Fruit fly (Drosophila melanogaster) whole organism, embryonic: Measurements from ENCODE around the gene rho-5.

ENCODE experiments used
- Asciz ChIP-seq: fragments of 200-800 bp; sonication (Bioruptor generic); optimal IDR thresholded peaks from 2 replicates; lab custom pipeline; 2017; ENCODE audit warnings: missing biosample characterization, mild to moderate bottlenecking, missing genetic modification characterization, missing genetic modification reagents
- Atf-2 ChIP-seq: fragments of 200-800 bp; sonication (Bioruptor generic); optimal IDR thresholded peaks from 2 replicates; lab custom pipeline; 2016; ENCODE audit warnings: missing biosample characterization, missing genetic modification characterization
- C15 ChIP-seq: fragments of 200-800 bp; sonication (Bioruptor generic); IDR thresholded peaks from 3 replicates; pipeline ENCODE4 v1.3.6; 2022; ENCODE audit warnings: missing biosample characterization, missing genetic modification characterization
- CG10321 ChIP-seq: fragments of 200-800 bp; sonication (Bioruptor generic); IDR thresholded peaks from 2 replicates; pipeline ENCODE4 v1.3.6; 2022; ENCODE audit warnings: missing biosample characterization, missing genetic modification characterization
- CG10565 ChIP-seq: fragments of 200-800 bp; sonication (Bioruptor generic); optimal IDR thresholded peaks from 3 replicates; lab custom pipeline; 2016; ENCODE audit warnings: missing biosample characterization, mild to moderate bottlenecking, missing genetic modification characterization
- CG10654 ChIP-seq: fragments of 200-800 bp; sonication (Bioruptor generic); optimal IDR thresholded peaks from 2 replicates; lab custom pipeline; 2016; ENCODE audit warnings: missing biosample characterization, missing genetic modification characterization
- CG15073 ChIP-seq: fragments of 200-800 bp; sonication (Bioruptor generic); optimal IDR thresholded peaks from 2 replicates; lab custom pipeline; 2016; ENCODE audit warnings: missing biosample characterization, missing genetic modification characterization
- CG15269 ChIP-seq: fragments of 200-800 bp; sonication (Bioruptor generic); optimal IDR thresholded peaks from 2 replicates; lab custom pipeline; 2018; ENCODE audit warnings: missing biosample characterization, mild to moderate bottlenecking, missing genetic modification characterization, moderate library complexity
- CG15601 ChIP-seq: fragments of 200-800 bp; sonication (Bioruptor generic); optimal IDR thresholded peaks from 3 replicates; lab custom pipeline; 2019; ENCODE audit warnings: missing biosample characterization, mild to moderate bottlenecking, missing genetic modification characterization, moderate library complexity
- CG1792 ChIP-seq: fragments of 200-800 bp; sonication (Bioruptor generic); optimal IDR thresholded peaks from 2 replicates; lab custom pipeline; 2016; ENCODE audit warnings: missing biosample characterization, missing genetic modification characterization
- CG2116 ChIP-seq: fragments of 200-800 bp; sonication (Bioruptor generic); optimal IDR thresholded peaks from 3 replicates; lab custom pipeline; 2018; ENCODE audit warnings: missing biosample characterization, mild to moderate bottlenecking, missing genetic modification characterization
- CG2199 ChIP-seq: fragments of 200-800 bp; sonication (Bioruptor generic); IDR thresholded peaks from 3 replicates; pipeline ENCODE4 v1.3.6; 2022; ENCODE audit warnings: missing biosample characterization, missing genetic modification characterization
- CG2875 ChIP-seq: fragments of 200-800 bp; sonication (Bioruptor generic); optimal IDR thresholded peaks from 2 replicates; lab custom pipeline; 2017; ENCODE audit warnings: missing biosample characterization, mild to moderate bottlenecking, missing genetic modification characterization, missing genetic modification reagents
- CG3163 ChIP-seq: fragments of 200-800 bp; sonication (Bioruptor generic); optimal IDR thresholded peaks from 3 replicates; lab custom pipeline; 2016; ENCODE audit warnings: missing biosample characterization, missing genetic modification characterization
- CG32772 ChIP-seq: fragments of 200-800 bp; sonication (Bioruptor generic); IDR thresholded peaks from 2 replicates; pipeline ENCODE4 v1.3.6; 2022; ENCODE audit warnings: missing biosample characterization, missing genetic modification characterization
- CG3726 ChIP-seq: fragments of 200-800 bp; sonication (Bioruptor generic); IDR thresholded peaks from 3 replicates; pipeline ENCODE4, ENCODE4 v1.3.6; 2022; ENCODE audit warnings: missing biosample characterization, missing genetic modification characterization
- CG3995 ChIP-seq: fragments of 200-800 bp; sonication (Bioruptor generic); optimal IDR thresholded peaks from 3 replicates; lab custom pipeline; 2016; ENCODE audit warnings: missing biosample characterization, missing genetic modification characterization
- CG5953 ChIP-seq: fragments of 200-800 bp; sonication (Bioruptor generic); IDR thresholded peaks from 2 replicates; pipeline ENCODE4 v1.3.6; 2022; ENCODE audit warnings: missing biosample characterization, missing genetic modification characterization
- CG6689 ChIP-seq: fragments of 200-800 bp; sonication (Bioruptor generic); IDR thresholded peaks from 2 replicates; pipeline ENCODE4 v1.3.6; 2022; ENCODE audit warnings: missing biosample characterization, missing genetic modification characterization
- CG7928 ChIP-seq: fragments of 200-800 bp; sonication (Bioruptor generic); optimal IDR thresholded peaks from 2 replicates; lab custom pipeline; 2017; ENCODE audit warnings: missing biosample characterization, mild to moderate bottlenecking, missing genetic modification characterization
- CG8388 ChIP-seq: fragments of 200-800 bp; sonication (Bioruptor generic); optimal IDR thresholded peaks from 2 replicates; lab custom pipeline; 2019; ENCODE audit warnings: missing biosample characterization, mild to moderate bottlenecking, missing genetic modification characterization, moderate library complexity
- D19A ChIP-seq: fragments of 200-800 bp; optimal IDR thresholded peaks from 3 replicates; lab custom pipeline; 2019; ENCODE audit warnings: missing biosample characterization, mild to moderate bottlenecking, missing genetic modification characterization, moderate library complexity
- E2f2 ChIP-seq: fragments of 200-800 bp; sonication (Bioruptor generic); IDR thresholded peaks from 2 replicates; pipeline ENCODE4 v1.3.6; 2022; ENCODE audit warnings: missing biosample characterization, missing genetic modification characterization
- GATAe ChIP-seq: fragments of 200-800 bp; sonication (Bioruptor generic); conservative IDR thresholded peaks from 2 replicates; pipeline ENCODE4 v1.3.6; 2022; ENCODE audit warnings: missing biosample characterization, missing genetic modification characterization
- Hey ChIP-seq: fragments of 200-800 bp; sonication (Bioruptor generic); optimal IDR thresholded peaks from 3 replicates; lab custom pipeline; 2018; ENCODE audit warnings: missing biosample characterization, mild to moderate bottlenecking, missing genetic modification characterization
- Lim3 ChIP-seq: fragments of 200-800 bp; sonication (Bioruptor generic); IDR thresholded peaks from 2 replicates; pipeline ENCODE4 v1.3.6; 2022; ENCODE audit warnings: missing biosample characterization, missing genetic modification characterization
- MESR4 ChIP-seq: fragments of 200-800 bp; sonication (Bioruptor generic); optimal IDR thresholded peaks from 2 replicates; lab custom pipeline; 2018; ENCODE audit warnings: missing biosample characterization, mild to moderate bottlenecking, missing genetic modification characterization, moderate library complexity
- Myb ChIP-seq: fragments of 200-800 bp; sonication (Bioruptor generic); optimal IDR thresholded peaks from 2 replicates; lab custom pipeline; 2016; ENCODE audit warnings: missing biosample characterization, missing genetic modification characterization
- NK7.1 ChIP-seq: fragments of 200-800 bp; sonication (Bioruptor generic); optimal IDR thresholded peaks from 3 replicates; lab custom pipeline; 2016; ENCODE audit warnings: missing biosample characterization, missing genetic modification characterization
- ash1 ChIP-seq: fragments of 200-800 bp; sonication (Bioruptor generic); optimal IDR thresholded peaks from 2 replicates; lab custom pipeline; 2018; ENCODE audit warnings: missing biosample characterization, mild to moderate bottlenecking, missing genetic modification characterization
- bcd ChIP-seq: fragments of 200-800 bp; sonication (Bioruptor generic); optimal IDR thresholded peaks from 2 replicates; lab custom pipeline; 2017; ENCODE audit warnings: missing biosample characterization, mild to moderate bottlenecking, missing genetic modification characterization
- cas ChIP-seq: fragments of 200-800 bp; sonication (Bioruptor generic); IDR thresholded peaks from 2 replicates; pipeline ENCODE4 v1.3.6; 2022; ENCODE audit warnings: missing biosample characterization, missing genetic modification characterization
- chn ChIP-seq: fragments of 200-800 bp; sonication (Bioruptor generic); optimal IDR thresholded peaks from 2 replicates; lab custom pipeline; 2016; ENCODE audit warnings: missing biosample characterization, missing genetic modification characterization
- grn ChIP-seq: fragments of 200-800 bp; sonication (Bioruptor generic); optimal IDR thresholded peaks from 3 replicates; lab custom pipeline; 2017; ENCODE audit warnings: missing biosample characterization, missing genetic modification characterization
- gro ChIP-seq: fragments of 200-800 bp; sonication (Bioruptor generic); optimal IDR thresholded peaks from 2 replicates; lab custom pipeline; 2016; ENCODE audit warnings: missing biosample characterization, missing genetic modification characterization
- lilli ChIP-seq: fragments of 200-800 bp; sonication (Bioruptor generic); optimal IDR thresholded peaks from 3 replicates; lab custom pipeline; 2016; ENCODE audit warnings: missing biosample characterization, missing genetic modification characterization
- lov ChIP-seq, 2 experiments: fragments of 200-800 bp in 1 of 2; fragments of >200 bp in 1 of 2; sonication (Bioruptor generic) in 1 of 2; IDR thresholded peaks in 1 of 2; optimal IDR thresholded peaks in 1 of 2; 2 replicates in 1 of 2; 3 replicates in 1 of 2; pipeline versions ENCODE4 v1.3.6 to Lab custom; 2017 to 2022; ENCODE audit warnings: missing biosample characterization in 1 of 2, missing genetic modification characterization in 1 of 2
- mld ChIP-seq: fragments of 200-800 bp; sonication (Bioruptor generic); IDR thresholded peaks from 3 replicates; pipeline ENCODE4 v1.3.6; 2022; ENCODE audit warnings: missing biosample characterization, missing genetic modification characterization; ENCODE audit not compliant: partially characterized antibody
- oc ChIP-seq: fragments of 200-800 bp; sonication (Bioruptor generic); optimal IDR thresholded peaks from 2 replicates; lab custom pipeline; 2018; ENCODE audit warnings: missing biosample characterization, mild to moderate bottlenecking, missing genetic modification characterization, moderate library complexity
- onecut ChIP-seq: fragments of 200-800 bp; sonication (Bioruptor generic); IDR thresholded peaks from 2 replicates; pipeline ENCODE4 v1.3.6; 2022; ENCODE audit warnings: missing biosample characterization, missing genetic modification characterization
- otp ChIP-seq: fragments of 200-800 bp; sonication (Bioruptor generic); IDR thresholded peaks from 3 replicates; pipeline ENCODE4, ENCODE4 v1.3.6; 2022; ENCODE audit warnings: missing biosample characterization, missing genetic modification characterization
- pzg ChIP-seq: fragments of 200-800 bp; sonication (Bioruptor generic); optimal IDR thresholded peaks from 3 replicates; lab custom pipeline; 2018; ENCODE audit warnings: missing biosample characterization, mild to moderate bottlenecking, missing genetic modification characterization, moderate library complexity
- sc ChIP-seq, 3 experiments: fragments of >200 bp in 2 of 3; fragments of 200-800 bp in 1 of 3; sonication (Bioruptor generic) in 1 of 3; optimal IDR thresholded peaks; 2 replicates in 2 of 3; 3 replicates in 1 of 3; lab custom pipeline; 2017; ENCODE audit warnings: mild to moderate bottlenecking in 1 of 3, missing biosample characterization in 1 of 3, missing genetic modification characterization in 1 of 3, missing genetic modification reagents in 1 of 3
- sd ChIP-seq: fragments of 200-800 bp; sonication (Bioruptor generic); optimal IDR thresholded peaks from 3 replicates; lab custom pipeline; 2018; ENCODE audit warnings: missing biosample characterization, mild to moderate bottlenecking, missing genetic modification characterization, moderate library complexity
- slbo ChIP-seq: fragments of 200-800 bp; sonication (Bioruptor generic); IDR thresholded peaks from 2 replicates; pipeline ENCODE4 v1.3.6; 2022; ENCODE audit warnings: missing biosample characterization, missing genetic modification characterization
- slp2 ChIP-seq: fragments of 200-800 bp; sonication (Bioruptor generic); optimal IDR thresholded peaks from 2 replicates; lab custom pipeline; 2016; ENCODE audit warnings: missing biosample characterization, missing genetic modification characterization
- sqz ChIP-seq: fragments of 200-800 bp; sonication (Bioruptor generic); optimal IDR thresholded peaks from 3 replicates; lab custom pipeline; 2018; ENCODE audit warnings: missing biosample characterization, mild to moderate bottlenecking, missing genetic modification characterization
- ttk ChIP-seq: fragments of 200-800 bp; sonication (Bioruptor generic); IDR thresholded peaks from 2 replicates; pipeline ENCODE4 v2.1.2; 2022; ENCODE audit warnings: missing biosample characterization, missing genetic modification characterization
- tup ChIP-seq: fragments of 200-800 bp; sonication (Bioruptor generic); optimal IDR thresholded peaks from 2 replicates; lab custom pipeline; 2016; ENCODE audit warnings: missing biosample characterization, mild to moderate bottlenecking, missing genetic modification characterization, moderate library complexity

Gene rho-5

dm6 chr2L:10375464-10376236 is 1.9 kb upstream of the rho-5 start, which contains the start of the genes CG33303 and dpr19 (continued):
- TF ChIP-seq CG10565 (GFP tag; lab: Kevin White, UChicago) (no peak), CG10321 (peak; percentile 49; the same call in 1 of the 2 replicates), E2f2 (peak; percentile 42), CG3726 (GFP tag; lab: Robert Waterston, UW) (peak; percentile 51; the same call in 1 of the 3 replicates), CG1792 (no peak), MESR4 (peak; percentile 89), lov (optimal IDR thresholded peaks at IDR 0.05; lab: Kevin White, UChicago) (no peak), lov (GFP tag; IDR thresholded peaks at IDR 0.05; lab: Robert Waterston, UW) (no peak), Asciz (GFP tag; lab: Kevin White, UChicago) (peak; percentile 9), CG2116 (peak; percentile 55), CG3163 (GFP tag; lab: Kevin White, UChicago) (no peak), Atf-2 (GFP tag; lab: Kevin White, UChicago) (no peak), bcd (peak; percentile 65), CG7928 (peak; percentile 19), CG15073 (GFP tag; lab: Kevin White, UChicago) (no peak), CG2199 (GFP tag; lab: Robert Waterston, UW) (no peak), pzg (GFP tag; lab: Kevin White, UChicago) (peak; percentile 59), sd (no peak), CG32772 (GFP tag; lab: Robert Waterston, UW) (peak; percentile 47), GATAe (GFP tag; lab: Robert Waterston, UW) (no peak), C15 (GFP tag; lab: Robert Waterston, UW) (no peak), CG8388 (GFP tag; lab: Kevin White, UChicago) (peak; percentile 86), sqz (GFP tag; lab: Kevin White, UChicago) (no peak), chn (GFP tag; lab: Kevin White, UChicago) (no peak), sc (optimal IDR thresholded peaks at IDR 0.05; lab: Kevin White, UChicago) (no peak), sc (GFP tag; optimal IDR thresholded peaks at IDR 0.05; lab: Kevin White, UChicago) (peak; percentile 33), tup (GFP tag; lab: Kevin White, UChicago) (no peak), NK7.1 (GFP tag; lab: Kevin White, UChicago) (no peak), onecut (GFP tag; lab: Robert Waterston, UW) (peak; percentile 89), Lim3 (GFP tag; lab: Robert Waterston, UW) (no peak), Myb (no peak), Hey (no peak), slp2 (GFP tag; lab: Kevin White, UChicago) (no peak), mld (GFP tag; lab: Robert Waterston, UW) (no peak), otp (no peak), slbo (GFP tag; lab: Robert Waterston, UW) (peak; percentile 75), CG15601 (tag; lab: Kevin White, UChicago) (peak; percentile 86), ttk (no peak; the same call in 1 of the 2 replicates), grn (GFP tag; lab: Kevin White, UChicago) (no peak), lilli (GFP tag; lab: Kevin White, UChicago) (peak; percentile 12), CG5953 (GFP tag; lab: Robert Waterston, UW) (no peak), cas (GFP tag; lab: Robert Waterston, UW) (no peak), CG6689 (GFP tag; lab: Robert Waterston, UW) (peak; percentile 68), D19A (tag; lab: Kevin White, UChicago) (peak; percentile 83), oc (tag; lab: Kevin White, UChicago) (no peak), gro (GFP tag; lab: Kevin White, UChicago) (peak; percentile 50), CG10654 (GFP tag; lab: Kevin White, UChicago) (peak; percentile 29), CG2875 (GFP tag; lab: Kevin White, UChicago) (peak; percentile 36), CG3995 (GFP tag; lab: Kevin White, UChicago) (peak; percentile 48), ash1 (GFP tag; lab: Kevin White, UChicago) (no peak), CG15269 (tag; lab: Kevin White, UChicago) (peak; percentile 87)
